Fruit fly (Drosophila melanogaster) S2 (cell line): Measurements from ENCODE around the gene CG32445.

Experiments used
- CG8478 ChIP-seq: fragments of >200 bp; optimal IDR thresholded peaks from 2 replicates; lab custom pipeline; 2018
- CTCF ChIP-seq, 2 experiments: fragments of >200 bp; optimal IDR thresholded peaks; 2 replicates each; lab custom pipeline; 2018

- TF ChIP-seq CTCF (optimal IDR thresholded peaks at IDR 0.05; lab: Kevin White, UChicago): no peak
- TF ChIP-seq CG8478 (lab: Kevin White, UChicago): no peak
Measured at dm6 chr3L:21617354-21617753, 21.8 kb upstream of the CG32445 start, which contains the start of the genes S1P and CG11307.
